Fruit fly (Drosophila melanogaster) whole organism, embryonic: ENCODE measurements around the gene papi.

Experiments
- B-H2 ChIP-seq: fragments of 200-800 bp; sonication (Bioruptor generic); optimal IDR thresholded peaks from 2 replicates; lab custom pipeline; 2018; ENCODE audit warnings: missing biosample characterization, mild to moderate bottlenecking, missing genetic modification characterization
- Blimp-1 ChIP-seq: fragments of 200-800 bp; sonication (Bioruptor generic); optimal IDR thresholded peaks from 3 replicates; lab custom pipeline; 2018; ENCODE audit warnings: missing biosample characterization, missing genetic modification characterization, mild to moderate bottlenecking, moderate library complexity, missing genetic modification reagents
- CG10654 ChIP-seq: fragments of 200-800 bp; sonication (Bioruptor generic); optimal IDR thresholded peaks from 2 replicates; lab custom pipeline; 2016; ENCODE audit warnings: missing biosample characterization, missing genetic modification characterization
- CG11695 ChIP-seq: fragments of 200-800 bp; sonication (Bioruptor generic); IDR thresholded peaks from 3 replicates; pipeline ENCODE4 v1.3.6; 2022; ENCODE audit warnings: missing biosample characterization, missing genetic modification characterization
- CG12659 ChIP-seq: fragments of 200-800 bp; sonication (Bioruptor generic); optimal IDR thresholded peaks from 3 replicates; lab custom pipeline; 2017; ENCODE audit warnings: mild to moderate bottlenecking, missing biosample characterization, missing genetic modification reagents, missing genetic modification characterization
- CG12744 ChIP-seq: fragments of 200-800 bp; sonication (Bioruptor generic); optimal IDR thresholded peaks from 2 replicates; lab custom pipeline; 2016; ENCODE audit warnings: missing biosample characterization, missing genetic modification characterization
- CG15514 ChIP-seq: fragments of 200-800 bp; sonication (Bioruptor generic); optimal IDR thresholded peaks from 3 replicates; lab custom pipeline; 2017; ENCODE audit warnings: missing biosample characterization, missing genetic modification characterization, mild to moderate bottlenecking, moderate library complexity, missing genetic modification reagents
- CG16815 ChIP-seq: fragments of 200-800 bp; sonication (Bioruptor generic); optimal IDR thresholded peaks from 3 replicates; lab custom pipeline; 2017; ENCODE audit warnings: missing biosample characterization, mild to moderate bottlenecking, missing genetic modification characterization
- CG16863 ChIP-seq: fragments of 200-800 bp; sonication (Bioruptor generic); optimal IDR thresholded peaks from 3 replicates; lab custom pipeline; 2016; ENCODE audit warnings: missing biosample characterization, missing genetic modification characterization
- CG17829 ChIP-seq: fragments of 200-800 bp; optimal IDR thresholded peaks from 2 replicates; lab custom pipeline; 2019; ENCODE audit warnings: missing biosample characterization, mild to moderate bottlenecking, missing genetic modification characterization, moderate library complexity
- CG3407 ChIP-seq: fragments of 200-800 bp; sonication (Bioruptor generic); optimal IDR thresholded peaks from 2 replicates; lab custom pipeline; 2018; ENCODE audit warnings: missing biosample characterization, mild to moderate bottlenecking, missing genetic modification characterization
- CG6813 ChIP-seq: fragments of 200-800 bp; sonication (Bioruptor generic); optimal IDR thresholded peaks from 2 replicates; lab custom pipeline; 2017; ENCODE audit warnings: missing biosample characterization, missing genetic modification characterization, mild to moderate bottlenecking, moderate library complexity, missing genetic modification reagents
- CG7357 ChIP-seq: fragments of 200-800 bp; sonication (Bioruptor generic); IDR thresholded peaks from 3 replicates; pipeline ENCODE4 v1.3.6; 2022; ENCODE audit warnings: missing biosample characterization, missing genetic modification characterization
- CG7556 ChIP-seq: fragments of 200-800 bp; sonication (Bioruptor generic); optimal IDR thresholded peaks from 2 replicates; lab custom pipeline; 2017; ENCODE audit warnings: missing biosample characterization, mild to moderate bottlenecking, missing genetic modification characterization
- CG8765 ChIP-seq: fragments of 200-800 bp; sonication (Bioruptor generic); IDR thresholded peaks from 2 replicates; pipeline ENCODE4 v1.3.6; 2022; ENCODE audit warnings: missing biosample characterization, missing genetic modification characterization
- CG8924 ChIP-seq: fragments of 200-800 bp; optimal IDR thresholded peaks from 3 replicates; lab custom pipeline; 2019; ENCODE audit warnings: missing biosample characterization, mild to moderate bottlenecking, missing genetic modification characterization, moderate library complexity
- CoRest ChIP-seq: fragments of 200-800 bp; sonication (Bioruptor generic); optimal IDR thresholded peaks from 3 replicates; lab custom pipeline; 2018; ENCODE audit warnings: missing biosample characterization, mild to moderate bottlenecking, missing genetic modification characterization, moderate library complexity
- Dek ChIP-seq: fragments of 200-800 bp; sonication (Bioruptor generic); optimal IDR thresholded peaks from 3 replicates; lab custom pipeline; 2019; ENCODE audit warnings: missing biosample characterization, mild to moderate bottlenecking, missing genetic modification characterization, moderate library complexity
- Dip2 ChIP-seq: fragments of 200-800 bp; sonication (Bioruptor generic); IDR thresholded peaks from 2 replicates; pipeline ENCODE4 v1.3.6; 2022; ENCODE audit warnings: missing biosample characterization, missing genetic modification characterization
- Fer2 ChIP-seq: fragments of 200-800 bp; sonication (Bioruptor generic); optimal IDR thresholded peaks from 2 replicates; lab custom pipeline; 2018; ENCODE audit warnings: missing biosample characterization, mild to moderate bottlenecking, missing genetic modification characterization, moderate library complexity
- HLH3B ChIP-seq: fragments of 200-800 bp; sonication (Bioruptor generic); IDR thresholded peaks from 2 replicates; pipeline ENCODE4 v1.3.6; 2022; ENCODE audit warnings: missing biosample characterization, missing genetic modification characterization
- Hsf ChIP-seq: fragments of 200-800 bp; sonication (Bioruptor generic); optimal IDR thresholded peaks from 3 replicates; lab custom pipeline; 2016; ENCODE audit warnings: missing biosample characterization, missing genetic modification characterization
- Mrtf ChIP-seq: fragments of 200-800 bp; sonication (Bioruptor generic); IDR thresholded peaks from 3 replicates; pipeline ENCODE4 v1.3.6; 2022; ENCODE audit warnings: missing biosample characterization, missing genetic modification characterization
- Poxn ChIP-seq: fragments of 200-800 bp; sonication (Bioruptor generic); IDR thresholded peaks from 2 replicates; pipeline ENCODE4 v1.3.6; 2022; ENCODE audit warnings: missing biosample characterization, missing genetic modification characterization
- Scr ChIP-seq: fragments of 200-800 bp; sonication (Bioruptor generic); IDR thresholded peaks from 2 replicates; pipeline ENCODE4 v1.3.6; 2022; ENCODE audit warnings: missing biosample characterization, missing genetic modification characterization; ENCODE audit not compliant: partially characterized antibody
- Tbp ChIP-seq: fragments of >200 bp; optimal IDR thresholded peaks from 2 replicates; lab custom pipeline; 2018; ENCODE audit warnings: missing biosample characterization, missing genetic modification characterization
- ash1 ChIP-seq: fragments of 200-800 bp; sonication (Bioruptor generic); optimal IDR thresholded peaks from 2 replicates; lab custom pipeline; 2018; ENCODE audit warnings: missing biosample characterization, mild to moderate bottlenecking, missing genetic modification characterization
- bcd ChIP-seq: fragments of 200-800 bp; sonication (Bioruptor generic); optimal IDR thresholded peaks from 2 replicates; lab custom pipeline; 2017; ENCODE audit warnings: missing biosample characterization, mild to moderate bottlenecking, missing genetic modification characterization
- ci ChIP-seq: fragments of 200-800 bp; sonication (Bioruptor generic); IDR thresholded peaks from 3 replicates; pipeline ENCODE4 v1.3.6; 2022; ENCODE audit warnings: missing biosample characterization, missing genetic modification characterization
- crol ChIP-seq: fragments of 200-800 bp; sonication (Bioruptor generic); IDR thresholded peaks from 2 replicates; pipeline ENCODE4 v1.3.6; 2022; ENCODE audit warnings: missing biosample characterization, missing genetic modification characterization
- da ChIP-seq: fragments of 200-800 bp; sonication (Bioruptor generic); optimal IDR thresholded peaks from 2 replicates; lab custom pipeline; 2016; ENCODE audit warnings: missing biosample characterization, missing genetic modification characterization
- en ChIP-seq: fragments of 200-800 bp; sonication (Bioruptor generic); optimal IDR thresholded peaks from 2 replicates; lab custom pipeline; 2016; ENCODE audit warnings: missing biosample characterization, missing genetic modification characterization
- gcm2 ChIP-seq: fragments of 200-800 bp; sonication (Bioruptor generic); optimal IDR thresholded peaks from 2 replicates; lab custom pipeline; 2016; ENCODE audit warnings: missing biosample characterization, missing genetic modification characterization
- grn ChIP-seq: fragments of 200-800 bp; sonication (Bioruptor generic); optimal IDR thresholded peaks from 3 replicates; lab custom pipeline; 2017; ENCODE audit warnings: missing biosample characterization, missing genetic modification characterization
- jumu ChIP-seq: fragments of 200-800 bp; sonication (Bioruptor generic); optimal IDR thresholded peaks from 3 replicates; lab custom pipeline; 2016; ENCODE audit warnings: missing biosample characterization, missing genetic modification characterization
- nom ChIP-seq: fragments of 200-800 bp; sonication (Bioruptor generic); optimal IDR thresholded peaks from 2 replicates; lab custom pipeline; 2017; ENCODE audit warnings: missing biosample characterization, missing genetic modification characterization, mild to moderate bottlenecking, moderate library complexity, missing genetic modification reagents
- pan ChIP-seq, 4 experiments: fragments of >200 bp in 3 of 4; fragments of 200-800 bp in 1 of 4; sonication (Bioruptor generic) in 1 of 4; optimal IDR thresholded peaks in 3 of 4; IDR thresholded peaks in 1 of 4; 2 replicates each; pipeline versions ENCODE4 v1.3.6 to Lab custom; 2017 to 2022; ENCODE audit warnings: missing biosample characterization in 2 of 4, missing genetic modification characterization in 2 of 4, mixed read lengths in 1 of 4
- pho ChIP-seq: fragments of 200-800 bp; sonication (Bioruptor generic); optimal IDR thresholded peaks from 2 replicates; lab custom pipeline; 2016; ENCODE audit warnings: missing biosample characterization, missing genetic modification characterization
- repo ChIP-seq: fragments of 200-800 bp; sonication (Bioruptor generic); optimal IDR thresholded peaks from 2 replicates; lab custom pipeline; 2016; ENCODE audit warnings: missing biosample characterization, missing genetic modification characterization
- rib ChIP-seq: fragments of 200-800 bp; sonication (Bioruptor generic); IDR thresholded peaks from 2 replicates; pipeline ENCODE4 v1.3.6; 2022; ENCODE audit warnings: missing biosample characterization, missing genetic modification characterization
- run ChIP-seq: fragments of 200-800 bp; sonication (Bioruptor generic); optimal IDR thresholded peaks from 3 replicates; lab custom pipeline; 2018; ENCODE audit warnings: missing biosample characterization, mild to moderate bottlenecking, missing genetic modification characterization
- scrt ChIP-seq: fragments of 200-800 bp; sonication (Bioruptor generic); optimal IDR thresholded peaks from 2 replicates; lab custom pipeline; 2018; ENCODE audit warnings: missing biosample characterization, mild to moderate bottlenecking, missing genetic modification characterization, moderate library complexity
- sd ChIP-seq: fragments of 200-800 bp; sonication (Bioruptor generic); optimal IDR thresholded peaks from 3 replicates; lab custom pipeline; 2018; ENCODE audit warnings: missing biosample characterization, mild to moderate bottlenecking, missing genetic modification characterization, moderate library complexity
- sim ChIP-seq: fragments of 200-800 bp; sonication (Bioruptor generic); IDR thresholded peaks from 2 replicates; pipeline ENCODE4 v1.3.6; 2022; ENCODE audit warnings: missing biosample characterization, missing genetic modification characterization
- sna ChIP-seq: fragments of 200-800 bp; sonication (Bioruptor generic); IDR thresholded peaks from 2 replicates; pipeline ENCODE4 v1.3.6; 2022; ENCODE audit warnings: missing biosample characterization, missing genetic modification characterization; ENCODE audit not compliant: partially characterized antibody
- yki ChIP-seq: fragments of >200 bp; optimal IDR thresholded peaks from 3 replicates; lab custom pipeline; 2018
- z ChIP-seq: fragments of 200-800 bp; sonication (Bioruptor generic); IDR thresholded peaks from 3 replicates; pipeline ENCODE4 v1.3.6; 2022; ENCODE audit warnings: missing biosample characterization, missing genetic modification characterization
- zen ChIP-seq: fragments of 200-800 bp; sonication (Bioruptor generic); optimal IDR thresholded peaks from 3 replicates; lab custom pipeline; 2018; ENCODE audit warnings: missing biosample characterization, mild to moderate bottlenecking, missing genetic modification characterization, moderate library complexity
- zen2 ChIP-seq: fragments of 200-800 bp; sonication (Bioruptor generic); IDR thresholded peaks from 3 replicates; pipeline ENCODE4 v1.3.6; 2022; ENCODE audit warnings: missing biosample characterization, missing genetic modification characterization; ENCODE audit not compliant: partially characterized antibody
- zfh1 ChIP-seq: fragments of 200-800 bp; sonication (Bioruptor generic); IDR thresholded peaks from 3 replicates; pipeline ENCODE4 v1.3.6; 2022; ENCODE audit warnings: missing biosample characterization, missing genetic modification characterization

The papi gene

dm6 chr2L:2182735-2183340 lies 37.7 kb upstream of the papi start (continued):
- no peak; the same call in 1 of the 2 replicates for TF ChIP-seq HLH3B
- 0 out of 3 replicates have a peak, but pooled peaks have one; percentile 23 for TF ChIP-seq Mrtf (GFP tag; lab: Robert Waterston, UW)
- TF ChIP-seq en (GFP tag; lab: Kevin White, UChicago), result peak; percentile 9
- TF ChIP-seq zen2 (GFP tag; lab: Robert Waterston, UW), result no peak
- no peak for TF ChIP-seq sna
- TF ChIP-seq CG17829, result peak; percentile 85
- no peak for TF ChIP-seq da
- TF ChIP-seq ash1, result no peak
- peak; percentile 42; the same call in 1 of the 3 replicates for TF ChIP-seq CG7357 (GFP tag; lab: Robert Waterston, UW)
- TF ChIP-seq CG8765, result peak; percentile 91
- no peak for TF ChIP-seq Tbp
- peak; percentile 39 for TF ChIP-seq CG10654 (GFP tag; lab: Kevin White, UChicago)
- peak; percentile 83 for TF ChIP-seq ci (GFP tag; lab: Robert Waterston, UW)
- no peak for TF ChIP-seq pan (optimal IDR thresholded peaks at IDR 0.05; lab: Kevin White, UChicago)
- peak in 1 of 2 experiments; percentile 16 for TF ChIP-seq pan (GFP tag; optimal IDR thresholded peaks at IDR 0.05 in 1 of 2, IDR thresholded peaks at IDR 0.05 in 1 of 2)
- no peak for TF ChIP-seq Dek (tag; lab: Kevin White, UChicago)
- peak; percentile 75 for TF ChIP-seq jumu (GFP tag; lab: Kevin White, UChicago)
- TF ChIP-seq zen (tag; lab: Kevin White, UChicago), result peak; percentile 79
- peak; percentile 59 for TF ChIP-seq CG16863 (GFP tag; lab: Kevin White, UChicago)
- TF ChIP-seq CG15514, result no peak
- peak; percentile 55 for TF ChIP-seq nom (GFP tag; lab: Kevin White, UChicago)
- no peak for TF ChIP-seq run (tag; lab: Kevin White, UChicago)
- TF ChIP-seq grn, result no peak
- TF ChIP-seq CG7556 (GFP tag; lab: Kevin White, UChicago), result peak; percentile 64
- peak; percentile 34 for TF ChIP-seq bcd (GFP tag; lab: Kevin White, UChicago)
- no peak for TF ChIP-seq yki (lab: Kevin White, UChicago)
- TF ChIP-seq CG8924, result peak; percentile 75
- TF ChIP-seq scrt, result no peak
- TF ChIP-seq CoRest (tag; lab: Kevin White, UChicago), result peak; percentile 33
- no peak for TF ChIP-seq gcm2
- TF ChIP-seq CG6813 (GFP tag; lab: Kevin White, UChicago), result peak; percentile 58
- TF ChIP-seq z (GFP tag; lab: Robert Waterston, UW), result no peak
- no peak for TF ChIP-seq Scr
- TF ChIP-seq zfh1 (GFP tag; lab: Robert Waterston, UW), result peak; percentile 94
- no peak for TF ChIP-seq sd (tag; lab: Kevin White, UChicago)
- no peak for TF ChIP-seq CG12744 (GFP tag; lab: Kevin White, UChicago)
- peak; percentile 92 for TF ChIP-seq CG16815 (GFP tag; lab: Kevin White, UChicago)
- TF ChIP-seq CG3407 (GFP tag; lab: Kevin White, UChicago), result peak; percentile 18
- TF ChIP-seq Fer2 (tag; lab: Kevin White, UChicago), result no peak
- TF ChIP-seq repo (GFP tag; lab: Kevin White, UChicago), result peak; percentile 50
- no peak for TF ChIP-seq CG12659 (GFP tag; lab: Kevin White, UChicago)
- TF ChIP-seq Blimp-1 (GFP tag; lab: Kevin White, UChicago), result peak; percentile 33
- TF ChIP-seq B-H2, result no peak
- TF ChIP-seq rib, result no peak
- TF ChIP-seq CG11695 (GFP tag; lab: Robert Waterston, UW), result peak; percentile 56; the same call in 2 of the 3 replicates
- no peak for TF ChIP-seq pho (GFP tag; lab: Kevin White, UChicago)
- TF ChIP-seq crol (GFP tag; lab: Robert Waterston, UW), result no peak
- no peak for TF ChIP-seq Poxn (GFP tag; lab: Robert Waterston, UW)
- peak; percentile 64 for TF ChIP-seq Hsf (GFP tag; lab: Kevin White, UChicago)
- no peak for TF ChIP-seq Dip2 (GFP tag; lab: Robert Waterston, UW)
- peak; percentile 83 for TF ChIP-seq sim (GFP tag; lab: Robert Waterston, UW)
